Worm (Caenorhabditis elegans) whole organism, early embryonic: ENCODE measurements around the gene vps-35.
"Not testable (repeated sequence)": the region's sequence is repeated elsewhere in the genome, so short reads cannot be mapped to it uniquely, and the experiment has no call there.

ENCODE experiments used
- B0310.2 ChIP-seq: sonication (generic microtip); optimal IDR thresholded peaks from 2 replicates; lab custom pipeline; 2016; ENCODE audit warnings: mild to moderate bottlenecking, missing genetic modification characterization, missing compliant biosample characterization
- F13C5.2 ChIP-seq: sonication (generic microtip); optimal IDR thresholded peaks from 2 replicates; lab custom pipeline; 2017; ENCODE audit warnings: mild to moderate bottlenecking, missing genetic modification characterization, inconsistent platforms, missing compliant biosample characterization
- aly-1 ChIP-seq: sonication (generic microtip); optimal IDR thresholded peaks from 2 replicates; lab custom pipeline; 2016; ENCODE audit warnings: missing genetic modification characterization, missing compliant biosample characterization
- ama-1 ChIP-seq: fragments of 150-350 bp; optimal IDR thresholded peaks from 2 replicates; lab custom pipeline; 2014
- ceh-13 ChIP-seq: fragments of 200-800 bp; sonication (Bioruptor generic); optimal IDR thresholded peaks from 2 replicates; lab custom pipeline; 2018; ENCODE audit warnings: mild to moderate bottlenecking, missing genetic modification characterization, missing compliant biosample characterization
- ceh-36 ChIP-seq: sonication (generic microtip); optimal IDR thresholded peaks from 2 replicates; lab custom pipeline; 2016; ENCODE audit warnings: missing genetic modification characterization, inconsistent platforms, missing compliant biosample characterization
- ets-7 ChIP-seq: sonication (generic microtip); optimal IDR thresholded peaks from 2 replicates; lab custom pipeline; 2016; ENCODE audit warnings: missing genotype, missing genetic modification characterization, missing compliant biosample characterization
- flt-1 ChIP-seq: fragments of 200-800 bp; sonication (Bioruptor generic); IDR thresholded peaks from 2 replicates; pipeline ENCODE4 v1.3.6; 2022; ENCODE audit warnings: missing genetic modification characterization, missing compliant biosample characterization
- hmbx-1 ChIP-seq: sonication (generic microtip); optimal IDR thresholded peaks from 2 replicates; lab custom pipeline; 2016; ENCODE audit warnings: mild to moderate bottlenecking, missing genetic modification characterization, missing compliant biosample characterization
- hmg-4 ChIP-seq: fragments of 200-800 bp; sonication (Bioruptor generic); optimal IDR thresholded peaks from 2 replicates; lab custom pipeline; 2018; ENCODE audit warnings: mild to moderate bottlenecking, missing genetic modification characterization, missing compliant biosample characterization
- hnd-1 ChIP-seq: sonication (generic microtip); optimal IDR thresholded peaks from 2 replicates; lab custom pipeline; 2016; ENCODE audit warnings: missing genetic modification characterization, missing compliant biosample characterization
- pes-1 ChIP-seq: fragments of 200-800 bp; sonication (Bioruptor generic); IDR thresholded peaks from 2 replicates; pipeline ENCODE4 v1.3.6; 2022; ENCODE audit warnings: missing genetic modification reagents, missing genetic modification characterization, missing compliant biosample characterization
- scrt-1 ChIP-seq: fragments of 200-800 bp; sonication (Bioruptor generic); IDR thresholded peaks from 2 replicates; pipeline ENCODE4 v1.3.6; 2022; ENCODE audit warnings: missing genetic modification characterization, missing compliant biosample characterization
- sea-1 ChIP-seq: fragments of 200-800 bp; sonication (Bioruptor generic); conservative IDR thresholded peaks from 2 replicates; pipeline ENCODE4 v1.3.6; 2022; ENCODE audit warnings: missing genetic modification characterization, missing compliant biosample characterization
- tbx-11 ChIP-seq: fragments of 200-800 bp; sonication (Bioruptor generic); IDR thresholded peaks from 2 replicates; pipeline ENCODE4 v1.3.6; 2022; ENCODE audit warnings: missing genetic modification characterization, missing compliant biosample characterization
- tbx-37 ChIP-seq: fragments of 200-800 bp; sonication (Bioruptor generic); conservative IDR thresholded peaks from 2 replicates; pipeline ENCODE4 v1.3.6; 2022; ENCODE audit warnings: missing genetic modification reagents, missing genetic modification characterization, missing compliant biosample characterization
- tra-4 ChIP-seq: sonication (generic microtip); optimal IDR thresholded peaks from 2 replicates; lab custom pipeline; 2017; ENCODE audit warnings: missing genetic modification characterization, missing compliant biosample characterization

The vps-35 gene

DNA sequence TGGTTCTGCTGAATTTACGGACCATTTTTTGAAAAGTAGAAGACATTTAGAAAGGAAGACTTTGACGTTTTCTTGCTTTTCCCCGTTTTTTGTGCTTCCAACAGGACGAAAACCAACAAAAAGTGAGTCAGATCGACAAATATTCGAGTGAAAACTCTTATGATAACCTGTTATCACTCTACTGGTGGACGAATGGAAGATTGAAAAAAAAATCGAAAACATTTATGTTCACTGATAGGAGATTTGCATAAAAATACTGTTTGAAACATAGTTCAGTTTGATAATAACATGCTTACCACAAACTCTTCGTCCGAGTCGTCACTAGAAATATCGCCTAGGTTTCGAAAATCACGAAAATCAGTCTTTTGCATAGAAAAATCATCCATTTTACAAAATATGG, 35.2 kb upstream of the vps-35 start:
- no peak for TF ChIP-seq scrt-1 (GFP tag; lab: Robert Waterston, UW)
- no peak for TF ChIP-seq F13C5.2 (tag; lab: Kevin White, UChicago)

DNA sequence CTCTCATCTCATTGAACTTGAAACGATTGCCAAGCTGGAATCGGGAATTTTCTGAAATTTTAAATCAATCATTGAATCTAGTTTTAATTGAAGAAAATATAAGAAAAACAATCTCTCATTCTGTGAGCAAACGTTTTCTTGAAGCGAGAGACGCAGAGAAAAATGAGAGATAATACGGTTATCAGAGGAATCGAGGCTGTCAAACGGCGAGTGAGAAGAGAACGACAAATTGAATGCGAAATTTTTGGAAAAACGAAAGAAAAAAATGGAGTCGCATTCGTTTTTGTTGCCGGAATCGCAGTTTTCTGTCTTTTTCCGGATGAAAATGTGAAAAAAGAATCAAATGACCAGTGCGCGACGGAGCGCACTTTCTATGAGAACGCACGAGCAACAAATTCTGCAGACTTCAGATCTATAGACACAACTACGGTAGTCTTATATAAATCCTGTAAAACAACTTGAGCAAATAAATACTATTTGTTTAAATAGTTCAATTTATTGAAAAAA, 34.0 kb upstream of the vps-35 start, which contains the start of gene tex-2:
Gene tex-2 (minus strand): TSS at position 51 of the 507 bp plus-strand sequence.
- TF ChIP-seq sea-1 (GFP tag; lab: Robert Waterston, UW) (no peak), tbx-11 (GFP tag; lab: Robert Waterston, UW) (no peak), flt-1 (GFP tag; lab: Robert Waterston, UW) (no peak), B0310.2 (tag; lab: Kevin White, UChicago) (no peak), hmbx-1 (no peak), tbx-37 (GFP tag; lab: Robert Waterston, UW) (no peak), pes-1 (GFP tag; lab: Robert Waterston, UW) (no peak), tra-4 (tag; lab: Kevin White, UChicago) (no peak), hmg-4 (GFP tag; lab: Kevin White, UChicago) (no peak), ets-7 (tag; lab: Kevin White, UChicago) (no peak), hnd-1 (no peak), ceh-36 (tag; lab: Kevin White, UChicago) (no peak), scrt-1 (GFP tag; lab: Robert Waterston, UW) (no peak), ceh-13 (GFP tag; lab: Kevin White, UChicago) (no peak), aly-1 (no peak)

DNA sequence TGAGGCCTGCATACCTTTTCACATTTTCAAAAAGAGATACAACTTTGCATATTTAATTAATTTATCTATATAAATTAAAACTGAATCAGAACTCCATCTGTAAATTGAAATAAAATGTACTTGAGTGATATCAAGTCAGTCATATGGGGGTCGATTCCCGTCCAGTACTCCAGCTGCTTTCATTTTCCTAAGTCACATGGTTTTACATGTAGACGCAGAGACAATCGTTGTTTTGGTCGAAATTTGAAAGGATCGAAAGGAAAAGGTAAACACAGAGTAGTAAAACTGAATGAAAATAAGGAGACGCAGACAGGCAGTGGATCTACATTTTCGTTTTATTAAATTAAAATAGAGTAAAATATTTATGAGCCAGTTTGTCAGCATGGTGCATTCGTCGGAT, 33.5 kb upstream of the vps-35 start:
- TF ChIP-seq scrt-1 (GFP tag; lab: Robert Waterston, UW) (no peak), ama-1 (lab: Kevin White, UChicago) (no peak), sea-1 (GFP tag; lab: Robert Waterston, UW) (no peak), ceh-36 (tag; lab: Kevin White, UChicago) (no peak), hnd-1 (no peak), hmbx-1 (no peak), tbx-37 (GFP tag; lab: Robert Waterston, UW) (no peak), tra-4 (tag; lab: Kevin White, UChicago) (no peak), flt-1 (GFP tag; lab: Robert Waterston, UW) (no peak), pes-1 (GFP tag; lab: Robert Waterston, UW) (no peak), aly-1 (no peak), ets-7 (tag; lab: Kevin White, UChicago) (no peak), tbx-11 (GFP tag; lab: Robert Waterston, UW) (no peak), F13C5.2 (tag; lab: Kevin White, UChicago) (no peak)

DNA sequence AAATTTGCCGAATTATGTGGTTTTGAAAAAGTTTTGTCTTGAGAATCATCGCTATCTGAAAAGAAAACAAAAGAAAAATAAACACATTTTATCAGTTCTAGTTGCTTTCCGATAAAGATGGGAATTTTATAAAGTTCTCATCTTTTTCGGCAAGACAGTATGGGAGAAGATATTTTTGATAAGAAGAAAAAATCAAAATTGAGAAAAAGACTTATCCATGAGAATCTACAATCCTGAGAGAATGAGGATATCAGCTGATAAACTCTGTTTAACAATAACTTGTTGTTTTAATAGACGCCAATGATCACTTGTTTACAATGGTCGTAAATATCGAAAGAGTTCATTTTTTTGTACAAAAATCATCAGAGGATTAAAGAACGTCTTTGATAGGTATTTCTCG, 31.6 kb upstream of the vps-35 start, which contains the start of gene F55C12.6:
Gene F55C12.6 (minus strand): TSS at position 101 of the 400 bp plus-strand sequence.
- TF ChIP-seq tra-4 (tag; lab: Kevin White, UChicago) = no peak
- TF ChIP-seq tbx-11 (GFP tag; lab: Robert Waterston, UW) = no peak
- TF ChIP-seq aly-1 = no peak
- TF ChIP-seq F13C5.2 (tag; lab: Kevin White, UChicago) = no peak
- TF ChIP-seq ets-7 (tag; lab: Kevin White, UChicago) = no peak
- TF ChIP-seq hmbx-1 = no peak
- no peak for TF ChIP-seq ceh-13 (GFP tag; lab: Kevin White, UChicago)
- no peak for TF ChIP-seq B0310.2 (tag; lab: Kevin White, UChicago)
- no peak for TF ChIP-seq flt-1 (GFP tag; lab: Robert Waterston, UW)
- TF ChIP-seq sea-1 (GFP tag; lab: Robert Waterston, UW) = no peak
- TF ChIP-seq hnd-1 = no peak

DNA sequence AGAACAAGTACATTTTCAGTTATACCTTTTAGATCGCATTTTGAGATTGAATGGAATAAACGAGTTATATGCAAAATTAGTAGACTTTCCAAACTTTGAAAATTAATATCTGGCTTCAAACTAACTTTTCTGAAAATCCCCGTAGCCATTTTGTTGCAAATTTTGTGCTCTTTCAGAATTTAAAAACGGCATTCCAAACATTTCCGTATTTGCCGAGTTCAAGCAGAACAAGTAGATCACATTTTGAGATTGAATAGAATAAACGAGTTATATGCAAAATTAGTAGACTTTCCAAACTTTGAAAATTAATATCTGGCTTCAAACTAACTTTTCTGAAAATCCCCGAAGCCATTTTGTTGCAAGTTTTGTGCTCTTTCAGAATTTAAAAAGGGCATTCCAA, 31.1 kb upstream of the vps-35 start, which contains the start of gene F55C12.2:
Gene F55C12.2 (plus strand): TSS at position 301 of the 400 bp plus-strand sequence.
- not testable (repeated sequence) for TF ChIP-seq ceh-13 (GFP tag; lab: Kevin White, UChicago); F13C5.2 (tag; lab: Kevin White, UChicago); tbx-37 (GFP tag; lab: Robert Waterston, UW)

DNA sequence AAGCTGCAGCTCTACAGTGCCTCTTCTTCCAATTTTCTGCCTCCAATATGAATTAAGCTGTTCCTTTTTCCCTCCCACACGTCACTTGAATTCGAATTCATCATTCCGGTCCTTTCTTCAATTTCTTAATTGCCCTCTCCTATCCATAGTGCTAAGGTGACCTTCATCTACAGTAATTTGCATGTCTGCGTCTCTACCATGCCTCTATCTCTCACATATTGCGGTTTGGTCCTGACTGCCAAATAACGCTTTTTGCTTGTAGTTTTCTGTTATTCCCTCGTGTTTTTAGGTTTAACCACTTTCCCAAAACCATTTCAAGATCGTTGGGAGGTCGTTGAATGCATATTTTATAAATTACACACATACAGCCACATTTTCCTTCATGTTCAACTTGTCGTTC, 26.9 kb upstream of the vps-35 start:
- no peak for TF ChIP-seq tra-4 (tag; lab: Kevin White, UChicago)
- no peak for TF ChIP-seq hnd-1
- TF ChIP-seq aly-1 = no peak
- no peak for TF ChIP-seq ceh-36 (tag; lab: Kevin White, UChicago)
- TF ChIP-seq scrt-1 (GFP tag; lab: Robert Waterston, UW) = no peak
- TF ChIP-seq ceh-13 (GFP tag; lab: Kevin White, UChicago) = no peak
- no peak for TF ChIP-seq tbx-11 (GFP tag; lab: Robert Waterston, UW)
- no peak for TF ChIP-seq B0310.2 (tag; lab: Kevin White, UChicago)
- no peak for TF ChIP-seq hmbx-1
- TF ChIP-seq ets-7 (tag; lab: Kevin White, UChicago) = no peak
- no peak for TF ChIP-seq flt-1 (GFP tag; lab: Robert Waterston, UW)
- no peak for TF ChIP-seq pes-1 (GFP tag; lab: Robert Waterston, UW)
- TF ChIP-seq tbx-37 (GFP tag; lab: Robert Waterston, UW) = no peak
- no peak for TF ChIP-seq ama-1 (lab: Kevin White, UChicago)
- TF ChIP-seq hmg-4 (GFP tag; lab: Kevin White, UChicago) = no peak
- no peak for TF ChIP-seq sea-1 (GFP tag; lab: Robert Waterston, UW)
- no peak for TF ChIP-seq F13C5.2 (tag; lab: Kevin White, UChicago)

DNA sequence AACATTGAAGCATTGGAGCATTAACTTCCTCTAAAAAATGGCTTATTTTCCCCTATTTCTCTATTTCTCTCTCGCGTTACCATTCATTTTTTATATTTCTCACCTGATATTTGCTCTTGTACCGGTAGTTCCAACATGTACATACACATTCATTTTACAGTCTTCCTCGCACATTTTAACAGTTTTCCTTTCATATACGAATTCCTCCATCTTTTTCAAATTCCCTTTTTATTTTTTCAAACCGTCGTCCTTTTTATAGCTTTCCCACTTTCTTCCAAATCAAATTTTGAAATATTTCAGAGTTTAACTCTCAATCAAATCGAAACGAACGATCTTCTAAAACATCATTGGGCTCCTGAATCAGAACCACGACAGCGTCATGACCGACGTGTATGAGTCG, 23.4 kb upstream of the vps-35 start, which contains the start of gene rfip-1:
Gene rfip-1 (plus strand): TSS at position 301 of the 400 bp plus-strand sequence.
- TF ChIP-seq flt-1 (GFP tag; lab: Robert Waterston, UW) = no peak
- no peak for TF ChIP-seq ceh-36 (tag; lab: Kevin White, UChicago)
- no peak for TF ChIP-seq ceh-13 (GFP tag; lab: Kevin White, UChicago)
- TF ChIP-seq hmg-4 (GFP tag; lab: Kevin White, UChicago) = no peak
- no peak for TF ChIP-seq tbx-11 (GFP tag; lab: Robert Waterston, UW)
- no peak for TF ChIP-seq ets-7 (tag; lab: Kevin White, UChicago)
- no peak for TF ChIP-seq B0310.2 (tag; lab: Kevin White, UChicago)
